Worm (Caenorhabditis elegans) whole organism, dauer: ENCODE data around the gene ncr-1.

ENCODE experiments used
- unc-62 ChIP-seq: sonication (generic microtip); optimal IDR thresholded peaks from 2 replicates; lab custom pipeline; 2017; ENCODE audit warnings: missing biosample characterization, missing genetic modification reagents, missing genetic modification characterization

Gene ncr-1

ce11 chrX:4426496-4426895 lies 62.2 kb downstream of the ncr-1 start:
- TF ChIP-seq unc-62 (GFP tag; lab: Kevin White, UChicago): no peak

ce11 chrX:4424254-4424653 lies 64.4 kb downstream of the ncr-1 start:
- no peak for TF ChIP-seq unc-62 (GFP tag; lab: Kevin White, UChicago)
